Fruit fly (Drosophila melanogaster): ENCODE data around the gene Kul.

Gene Kul

dm6 chr3R:29765267-29766095 lies 39.9 kb downstream of the Kul start, which contains the start of gene kay (continued):
- TF ChIP-seq CG34224 (GFP tag; IDR thresholded peaks at IDR 0.05; ENCODE audit: partially characterized antibody) (0 out of 3 replicates have a peak, but pooled peaks have one; percentile 25), CG2199 (GFP tag; IDR thresholded peaks at IDR 0.05) (peak; percentile 39; the same call in 1 of the 3 replicates), cad (GFP tag; optimal IDR thresholded peaks at IDR 0.05) (peak; percentile 18), NC2β (GFP tag; optimal IDR thresholded peaks at IDR 0.05) (no peak), CG18764 (GFP tag; optimal IDR thresholded peaks at IDR 0.05) (no peak), Oaz (GFP tag; IDR thresholded peaks at IDR 0.05) (0 out of 2 replicates have a peak, but pooled peaks have one; percentile 24), CG17829 (tag; optimal IDR thresholded peaks at IDR 0.05) (no peak), Dbx (GFP tag; IDR thresholded peaks at IDR 0.05) (no peak), cg (GFP tag; optimal IDR thresholded peaks at IDR 0.05) (peak; percentile 49), CG12155 (GFP tag; optimal IDR thresholded peaks at IDR 0.05) (no peak), Bteb2 (GFP tag; optimal IDR thresholded peaks at IDR 0.05) (no peak), Med (GFP tag) (peak; percentile 38), Adf1 (GFP tag; IDR thresholded peaks at IDR 0.05) (peak; percentile 70), Side (GFP tag; optimal IDR thresholded peaks at IDR 0.05) (no peak), Bgb (GFP tag; IDR thresholded peaks at IDR 0.05; ENCODE audit: partially characterized antibody) (peak; percentile 33; the same call in 1 of the 2 replicates), Deaf1 (tag; optimal IDR thresholded peaks at IDR 0.05) (peak; percentile 96), D19B (GFP tag; optimal IDR thresholded peaks at IDR 0.05) (peak; percentile 71), D19A (tag; optimal IDR thresholded peaks at IDR 0.05) (peak; percentile 29), ro (GFP tag; IDR thresholded peaks at IDR 0.05) (no peak), wek (GFP tag; optimal IDR thresholded peaks at IDR 0.05) (no peak), Jarid2 (GFP tag; optimal IDR thresholded peaks at IDR 0.05) (no peak), amos (GFP tag; IDR thresholded peaks at IDR 0.05; ENCODE audit: partially characterized antibody) (0 out of 2 replicates have a peak, but pooled peaks have one; percentile 10), sd (tag; optimal IDR thresholded peaks at IDR 0.05) (peak; percentile 72), vnd (GFP tag; IDR thresholded peaks at IDR 0.05; ENCODE audit: partially characterized antibody) (0 out of 3 replicates have a peak, but pooled peaks have one; percentile 6), chinmo (GFP tag; IDR thresholded peaks at IDR 0.05; ENCODE audit: partially characterized antibody) (0 out of 4 replicates have a peak, but pooled peaks have one; percentile 47), kay (GFP tag; optimal IDR thresholded peaks at IDR 0.05) (peak; percentile 69)

dm6 chr3R:29767236-29767635 lies 41.6 kb downstream of the Kul start:
- TF ChIP-seq luna (GFP tag; optimal IDR thresholded peaks at IDR 0.05) (no peak), Dfd (GFP tag; optimal IDR thresholded peaks at IDR 0.05) (peak in 1 of 2 experiments; percentile 77), CG8478 (optimal IDR thresholded peaks at IDR 0.05) (peak; percentile 73), HLH4C (GFP tag; IDR thresholded peaks at IDR 0.05; ENCODE audit: partially characterized antibody) (0 out of 3 replicates have a peak, but pooled peaks have one; percentile 7)

dm6 chr3R:29770930-29771329 lies 45.3 kb downstream of the Kul start:
- TF ChIP-seq Opbp (GFP tag; IDR thresholded peaks at IDR 0.05; ENCODE audit: partially characterized antibody), result 0 out of 3 replicates have a peak, but pooled peaks have one; percentile 20
- peak; percentile 48; the same call in 2 of the 3 replicates for TF ChIP-seq z (GFP tag; IDR thresholded peaks at IDR 0.05)
- peak; percentile 54 for TF ChIP-seq CG13894 (tag; optimal IDR thresholded peaks at IDR 0.05)
- TF ChIP-seq hth (optimal IDR thresholded peaks at IDR 0.05), result no peak
- peak; percentile 66 for TF ChIP-seq Ets65A (GFP tag)
- no peak for TF ChIP-seq D19A (tag; optimal IDR thresholded peaks at IDR 0.05)
- TF ChIP-seq zen (tag; optimal IDR thresholded peaks at IDR 0.05), result peak; percentile 91
- TF ChIP-seq Deaf1 (tag; optimal IDR thresholded peaks at IDR 0.05), result peak; percentile 10
- peak; percentile 11 for TF ChIP-seq D (optimal IDR thresholded peaks at IDR 0.05)
- no peak for TF ChIP-seq D (GFP tag; optimal IDR thresholded peaks at IDR 0.05)
- no peak for TF ChIP-seq bbx (GFP tag; IDR thresholded peaks at IDR 0.05; ENCODE audit: partially characterized antibody)
- no peak for TF ChIP-seq prd (optimal IDR thresholded peaks at IDR 0.05)
- 0 out of 3 replicates have a peak, but pooled peaks have one; percentile 13 for TF ChIP-seq prd (GFP tag; IDR thresholded peaks at IDR 0.05)
- 0 out of 2 replicates have a peak, but pooled peaks have one; percentile 16 for TF ChIP-seq rib (GFP tag; IDR thresholded peaks at IDR 0.05)

All from whole organism, embryonic.